Fruit fly (Drosophila melanogaster): ENCODE measurements around the gene CG31064.
A peak's percentile ranks its signal among the peaks of the same experiment; 100 is the strongest.

The CG31064 gene

dm6 chr3R:27238438-27239301 is at the start of gene CG31064, which contains the start of gene PolA2:
Gene CG31064, minus strand, starts transcription at chr3R:27239085.
Gene PolA2, plus strand, starts transcription at chr3R:27239163.
- TF ChIP-seq CG4496 (GFP tag; IDR thresholded peaks at IDR 0.05): 0 out of 3 replicates have a peak, but pooled peaks have one; percentile 15
- no peak for TF ChIP-seq Snoo (tag; optimal IDR thresholded peaks at IDR 0.05)
- TF ChIP-seq fd96Ca (GFP tag; IDR thresholded peaks at IDR 0.05): no peak
- no peak for TF ChIP-seq CG10348 (GFP tag; IDR thresholded peaks at IDR 0.05)
- 0 out of 2 replicates have a peak, but pooled peaks have one; percentile 6 for TF ChIP-seq CG12605 (GFP tag; IDR thresholded peaks at IDR 0.05)
- TF ChIP-seq CG32121 (GFP tag; IDR thresholded peaks at IDR 0.05): no peak

- TF ChIP-seq CG34367 (tag; optimal IDR thresholded peaks at IDR 0.05) (no peak), CG32121 (GFP tag; IDR thresholded peaks at IDR 0.05) (no peak), CG12605 (GFP tag; IDR thresholded peaks at IDR 0.05) (no peak), CG10348 (GFP tag; IDR thresholded peaks at IDR 0.05) (no peak), Pif1B (GFP tag; optimal IDR thresholded peaks at IDR 0.05) (no peak), EcR (GFP tag; optimal IDR thresholded peaks at IDR 0.05) (no peak), Snoo (tag; optimal IDR thresholded peaks at IDR 0.05) (no peak), Ets98B (GFP tag; IDR thresholded peaks at IDR 0.05) (no peak), CG15710 (tag; optimal IDR thresholded peaks at IDR 0.05) (no peak), fd96Ca (GFP tag; IDR thresholded peaks at IDR 0.05) (no peak), CG14655 (GFP tag; optimal IDR thresholded peaks at IDR 0.05) (no peak), CG9948 (tag; optimal IDR thresholded peaks at IDR 0.05) (no peak)
These were observed 44.8 kb upstream of the CG31064 start, which contains the start of gene CG3368 for dm6 chr3R:27283645-27284044. Gene CG3368, plus strand, starts transcription at chr3R:27283780.

DNA sequence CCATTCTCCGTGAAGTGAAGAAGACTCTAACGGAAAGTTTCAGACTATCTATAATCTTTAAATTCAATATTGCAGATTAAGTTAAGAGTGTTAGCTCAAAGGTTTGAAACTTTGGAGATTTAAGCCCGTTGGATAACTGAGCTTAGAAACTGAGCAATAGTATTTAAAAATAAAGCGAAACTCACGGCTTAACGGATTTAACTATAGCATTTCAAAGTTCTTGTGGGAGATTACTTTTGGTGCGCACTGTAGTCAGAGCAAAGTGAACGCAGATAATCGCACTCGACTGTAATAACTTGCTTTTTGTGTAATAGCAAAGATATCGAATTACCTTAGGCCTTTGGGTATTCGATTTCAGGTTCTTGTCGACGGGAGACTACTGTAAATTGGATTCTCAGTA is 43.4 kb upstream of the CG31064 start, which contains the start of gene mrt:
Gene mrt, minus strand, starts transcription at position 376 of the 400 bp plus-strand sequence.
- TF ChIP-seq CG4496 (GFP tag; IDR thresholded peaks at IDR 0.05) (0 out of 3 replicates have a peak, but pooled peaks have one; percentile 35), Ets98B (GFP tag; IDR thresholded peaks at IDR 0.05) (peak; percentile 41), gl (tag; optimal IDR thresholded peaks at IDR 0.05) (no peak), CG34367 (tag; optimal IDR thresholded peaks at IDR 0.05) (peak; percentile 26), Snoo (tag; optimal IDR thresholded peaks at IDR 0.05) (peak; percentile 19), CG12605 (GFP tag; IDR thresholded peaks at IDR 0.05) (no peak), CG14655 (GFP tag; optimal IDR thresholded peaks at IDR 0.05) (peak; percentile 61), CG8301 (tag; optimal IDR thresholded peaks at IDR 0.05) (peak; percentile 50), Pif1B (GFP tag; optimal IDR thresholded peaks at IDR 0.05) (peak; percentile 32), CG17806 (tag; optimal IDR thresholded peaks at IDR 0.05) (peak; percentile 36), fd96Ca (GFP tag; IDR thresholded peaks at IDR 0.05) (peak; percentile 67), CG32121 (GFP tag; IDR thresholded peaks at IDR 0.05) (peak; percentile 61; the same call in 1 of the 2 replicates), CG8159 (tag; optimal IDR thresholded peaks at IDR 0.05) (peak; percentile 56), CG10348 (GFP tag; IDR thresholded peaks at IDR 0.05) (no peak), CG15710 (tag; optimal IDR thresholded peaks at IDR 0.05) (peak; percentile 58), CG13204 (GFP tag; optimal IDR thresholded peaks at IDR 0.05) (no peak), rn (GFP tag; IDR thresholded peaks at IDR 0.05) (no peak), EcR (GFP tag; optimal IDR thresholded peaks at IDR 0.05) (no peak), CG9948 (tag; optimal IDR thresholded peaks at IDR 0.05) (peak; percentile 53), Pif1A (GFP tag; optimal IDR thresholded peaks at IDR 0.05) (peak; percentile 71), D1 (tag; optimal IDR thresholded peaks at IDR 0.05) (no peak)

dm6 chr3R:27281811-27282131 is 42.9 kb upstream of the CG31064 start:
- no peak for TF ChIP-seq CG8159 (tag; optimal IDR thresholded peaks at IDR 0.05)

DNA sequence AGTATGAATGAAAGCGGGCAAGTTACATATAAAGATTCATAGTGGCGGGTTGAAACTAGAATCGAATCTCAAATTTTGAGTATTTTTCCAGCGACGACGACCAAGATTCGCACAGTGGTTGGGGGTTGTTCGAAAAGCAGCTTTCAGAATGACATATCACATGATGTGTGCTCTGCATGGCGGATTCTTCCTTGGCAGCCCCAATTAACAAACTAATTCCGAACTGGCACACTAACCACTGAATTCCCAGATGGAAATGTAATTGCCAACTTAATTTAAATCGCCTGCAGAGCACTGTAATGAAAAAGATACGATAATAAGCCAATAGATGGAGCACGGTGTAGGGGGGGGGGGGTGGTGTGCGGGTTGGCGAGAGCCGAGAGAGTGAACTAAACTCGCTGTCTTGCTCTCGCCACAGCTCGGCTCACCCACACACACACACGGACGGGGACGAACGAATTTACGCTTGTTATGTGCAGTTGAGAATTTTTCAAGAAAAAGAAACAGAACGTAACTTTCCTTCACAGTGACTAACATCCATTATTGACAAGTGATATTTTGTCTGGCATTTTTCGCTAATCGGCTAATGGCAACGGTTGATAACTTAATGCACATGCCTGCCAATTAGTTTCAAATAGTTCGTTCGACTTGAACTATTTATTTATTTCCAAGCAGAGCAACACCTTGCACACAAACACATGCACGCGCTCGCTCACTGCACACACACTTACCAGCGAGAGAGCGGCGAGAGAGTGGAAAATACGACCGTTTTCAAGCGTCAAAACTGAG is 42.3 kb upstream of the CG31064 start:
- TF ChIP-seq CG10348 (GFP tag; IDR thresholded peaks at IDR 0.05) (peak; percentile 96), Ets98B (GFP tag; IDR thresholded peaks at IDR 0.05) (peak; percentile 98), Snoo (tag; optimal IDR thresholded peaks at IDR 0.05) (peak; percentile 96), Pif1A (GFP tag; optimal IDR thresholded peaks at IDR 0.05) (peak; percentile 98), CG17806 (tag; optimal IDR thresholded peaks at IDR 0.05) (peak; percentile 98), CG34367 (tag; optimal IDR thresholded peaks at IDR 0.05) (peak; percentile 98), rn (GFP tag; IDR thresholded peaks at IDR 0.05) (peak; percentile 94), CG32121 (GFP tag; IDR thresholded peaks at IDR 0.05) (peak; percentile 97), CG4496 (GFP tag; IDR thresholded peaks at IDR 0.05) (peak; percentile 99), Pif1B (GFP tag; optimal IDR thresholded peaks at IDR 0.05) (peak; percentile 98), gl (tag; optimal IDR thresholded peaks at IDR 0.05) (peak; percentile 94), CG9948 (tag; optimal IDR thresholded peaks at IDR 0.05) (peak; percentile 97), EcR (GFP tag; optimal IDR thresholded peaks at IDR 0.05) (peak; percentile 36), CG15710 (tag; optimal IDR thresholded peaks at IDR 0.05) (peak; percentile 96), CG8159 (tag; optimal IDR thresholded peaks at IDR 0.05) (peak; percentile 97), CG12605 (GFP tag; IDR thresholded peaks at IDR 0.05) (peak; percentile 97), CG13204 (GFP tag; optimal IDR thresholded peaks at IDR 0.05) (peak; percentile 92), CG14655 (GFP tag; optimal IDR thresholded peaks at IDR 0.05) (peak; percentile 97), fd96Ca (GFP tag; IDR thresholded peaks at IDR 0.05) (peak; percentile 99), D1 (tag; optimal IDR thresholded peaks at IDR 0.05) (no peak), CG8301 (tag; optimal IDR thresholded peaks at IDR 0.05) (peak; percentile 97)

All from whole organism, pupa.